Fruit fly (Drosophila melanogaster): Measurements from ENCODE around the gene LSm-4.

Gene LSm-4

DNA sequence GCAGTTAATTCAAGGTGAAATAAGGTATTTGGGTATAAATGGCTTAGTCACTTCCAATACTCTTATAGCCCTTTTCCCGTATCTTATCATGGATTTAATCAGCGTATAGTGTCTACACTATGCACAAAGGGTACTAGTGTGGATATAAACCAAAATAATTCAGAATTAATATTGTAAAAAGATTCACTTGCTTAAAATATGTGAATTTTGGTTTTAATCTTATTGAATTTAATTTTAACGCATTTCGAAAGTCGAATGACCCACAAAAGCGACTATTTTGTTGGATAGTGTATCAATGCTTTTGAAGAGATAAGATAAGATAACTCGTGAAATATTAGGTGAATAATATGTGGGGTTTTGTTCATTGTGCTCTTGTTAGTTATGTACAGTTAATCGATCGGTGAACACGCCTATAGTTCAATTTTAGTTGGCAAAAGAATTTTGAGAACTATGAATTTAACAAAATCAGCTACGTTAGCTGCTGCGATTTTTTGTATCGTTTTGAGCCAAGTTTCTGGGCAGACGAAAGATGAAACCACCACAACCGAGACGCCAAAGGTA, 23.0 kb downstream of the LSm-4 start, which contains the start of gene CG5096 (continued):
- peak; percentile 79 for TF ChIP-seq CG4854 (GFP tag; optimal IDR thresholded peaks at IDR 0.05)
- peak; percentile 29 for TF ChIP-seq Mes4 (GFP tag; optimal IDR thresholded peaks at IDR 0.05)
- no peak for TF ChIP-seq hkb (optimal IDR thresholded peaks at IDR 0.05)
- TF ChIP-seq hkb (GFP tag; IDR thresholded peaks at IDR 0.05): peak; percentile 96
- TF ChIP-seq toy (GFP tag; IDR thresholded peaks at IDR 0.05): peak; percentile 74; the same call in 1 of the 2 replicates
- peak; percentile 89 for TF ChIP-seq CG17385 (GFP tag; optimal IDR thresholded peaks at IDR 0.05)
- peak; percentile 62 for TF ChIP-seq Ssrp (tag; optimal IDR thresholded peaks at IDR 0.05)
- no peak for TF ChIP-seq CG8478 (optimal IDR thresholded peaks at IDR 0.05)
- peak; percentile 26 for TF ChIP-seq MESR4 (GFP tag; optimal IDR thresholded peaks at IDR 0.05)
- peak; percentile 86 for TF ChIP-seq stc (GFP tag; IDR thresholded peaks at IDR 0.05)
- TF ChIP-seq nom (GFP tag; optimal IDR thresholded peaks at IDR 0.05): no peak
- TF ChIP-seq Ravus (GFP tag; IDR thresholded peaks at IDR 0.05): peak; percentile 60
- TF ChIP-seq pho (GFP tag; optimal IDR thresholded peaks at IDR 0.05): peak; percentile 84
- TF ChIP-seq CG12659 (GFP tag; optimal IDR thresholded peaks at IDR 0.05): peak; percentile 90
- peak; percentile 47 for TF ChIP-seq Mad (GFP tag; optimal IDR thresholded peaks at IDR 0.05)
- TF ChIP-seq CG8290 (GFP tag; optimal IDR thresholded peaks at IDR 0.05): no peak
- TF ChIP-seq CG8290 (tag; optimal IDR thresholded peaks at IDR 0.05): peak in 1 of 2 experiments; percentile 92
- no peak for TF ChIP-seq Hey (tag; optimal IDR thresholded peaks at IDR 0.05)
- TF ChIP-seq CG10267 (tag; optimal IDR thresholded peaks at IDR 0.05): peak; percentile 80
- TF ChIP-seq CG6765 (GFP tag; optimal IDR thresholded peaks at IDR 0.05): peak; percentile 83
- TF ChIP-seq lola (GFP tag; optimal IDR thresholded peaks at IDR 0.05): peak in 1 of 3 experiments; percentile 58
- TF ChIP-seq CG10147 (GFP tag; optimal IDR thresholded peaks at IDR 0.05): peak; percentile 85
- TF ChIP-seq Optix (GFP tag; IDR thresholded peaks at IDR 0.05): no peak
- peak; percentile 75 for TF ChIP-seq Deaf1 (tag; optimal IDR thresholded peaks at IDR 0.05)
- peak; percentile 94 for TF ChIP-seq CG13296 (GFP tag; optimal IDR thresholded peaks at IDR 0.05)
- TF ChIP-seq bsh (GFP tag; optimal IDR thresholded peaks at IDR 0.05): peak in 1 of 2 experiments; percentile 90
- TF ChIP-seq luna (GFP tag; optimal IDR thresholded peaks at IDR 0.05): peak; percentile 45
- TF ChIP-seq Neu2 (GFP tag; optimal IDR thresholded peaks at IDR 0.05; ENCODE audit: borderline replicate concordance): no peak
- TF ChIP-seq ash1 (GFP tag; optimal IDR thresholded peaks at IDR 0.05): peak; percentile 82
- peak; percentile 96 for TF ChIP-seq Fer3 (tag; optimal IDR thresholded peaks at IDR 0.05)
- TF ChIP-seq row (GFP tag; IDR thresholded peaks at IDR 0.05): peak; percentile 96
- no peak for TF ChIP-seq pita (GFP tag; optimal IDR thresholded peaks at IDR 0.05)
- peak; percentile 79 for TF ChIP-seq ara (GFP tag; IDR thresholded peaks at IDR 0.05)
- peak; percentile 89 for TF ChIP-seq seq (GFP tag; IDR thresholded peaks at IDR 0.05)
- 0 out of 2 replicates have a peak, but pooled peaks have one; percentile 60 for TF ChIP-seq CG16779 (GFP tag; IDR thresholded peaks at IDR 0.05)
- peak; percentile 71 for TF ChIP-seq CG31365 (tag; optimal IDR thresholded peaks at IDR 0.05)
- peak; percentile 49 for TF ChIP-seq dmrt11E (tag; optimal IDR thresholded peaks at IDR 0.05)
- TF ChIP-seq gce (GFP tag; IDR thresholded peaks at IDR 0.05): no peak; the same call in 2 of the 3 replicates
- no peak for TF ChIP-seq unc-4 (GFP tag; IDR thresholded peaks at IDR 0.05; ENCODE audit: partially characterized antibody)
- TF ChIP-seq Atf6 (GFP tag; IDR thresholded peaks at IDR 0.05): peak; percentile 95
- TF ChIP-seq CG13123 (GFP tag; optimal IDR thresholded peaks at IDR 0.05): peak; percentile 71
- TF ChIP-seq ac (GFP tag; optimal IDR thresholded peaks at IDR 0.05): no peak
- TF ChIP-seq disco-r (GFP tag; optimal IDR thresholded peaks at IDR 0.05): peak; percentile 59
- no peak for TF ChIP-seq CG9876 (GFP tag; optimal IDR thresholded peaks at IDR 0.05)
- TF ChIP-seq exex (tag; optimal IDR thresholded peaks at IDR 0.05): peak; percentile 97
- no peak for TF ChIP-seq gfzf (GFP tag; optimal IDR thresholded peaks at IDR 0.05)
- TF ChIP-seq fd102C (GFP tag; optimal IDR thresholded peaks at IDR 0.05): no peak
- peak; percentile 76 for TF ChIP-seq Adf1 (GFP tag; IDR thresholded peaks at IDR 0.05)
- TF ChIP-seq CG9797 (GFP tag; optimal IDR thresholded peaks at IDR 0.05): no peak
- no peak for TF ChIP-seq CG34224 (GFP tag; IDR thresholded peaks at IDR 0.05; ENCODE audit: partially characterized antibody)

Measured in whole organism, embryonic.